Fruit fly (Drosophila melanogaster) whole organism, embryonic: ENCODE results near the gene CG13670.

Experiments
- Aef1 ChIP-seq: fragments of 200-800 bp; sonication (Bioruptor generic); IDR thresholded peaks from 3 replicates; pipeline ENCODE4 v1.3.6; 2022; ENCODE audit warnings: missing biosample characterization, missing genetic modification characterization
- Atf3 ChIP-seq: fragments of 200-800 bp; sonication (Bioruptor generic); optimal IDR thresholded peaks from 3 replicates; lab custom pipeline; 2016; ENCODE audit warnings: missing biosample characterization, missing genetic modification characterization
- BEAF-32 ChIP-seq: fragments of 200-800 bp; sonication (Bioruptor generic); optimal IDR thresholded peaks from 3 replicates; lab custom pipeline; 2017; ENCODE audit warnings: missing biosample characterization, missing genetic modification characterization, mild to moderate bottlenecking, moderate library complexity, missing genetic modification reagents
- Blimp-1 ChIP-seq: fragments of 200-800 bp; sonication (Bioruptor generic); optimal IDR thresholded peaks from 3 replicates; lab custom pipeline; 2018; ENCODE audit warnings: missing biosample characterization, missing genetic modification characterization, mild to moderate bottlenecking, moderate library complexity, missing genetic modification reagents
- CG1024 ChIP-seq: fragments of 200-800 bp; sonication (Bioruptor generic); IDR thresholded peaks from 2 replicates; pipeline ENCODE4 v1.3.6; 2022; ENCODE audit warnings: missing biosample characterization, missing genetic modification characterization
- CG11695 ChIP-seq: fragments of 200-800 bp; sonication (Bioruptor generic); IDR thresholded peaks from 3 replicates; pipeline ENCODE4 v1.3.6; 2022; ENCODE audit warnings: missing biosample characterization, missing genetic modification characterization
- CG11723 ChIP-seq: fragments of 200-800 bp; sonication (Bioruptor generic); optimal IDR thresholded peaks from 2 replicates; lab custom pipeline; 2017; ENCODE audit warnings: missing biosample characterization, mild to moderate bottlenecking, missing genetic modification characterization
- CG12071 ChIP-seq: fragments of 200-800 bp; sonication (Bioruptor generic); optimal IDR thresholded peaks from 3 replicates; lab custom pipeline; 2018; ENCODE audit warnings: missing biosample characterization, mild to moderate bottlenecking, missing genetic modification characterization
- CG12236 ChIP-seq: fragments of 200-800 bp; sonication (Bioruptor generic); optimal IDR thresholded peaks from 2 replicates; lab custom pipeline; 2016; ENCODE audit warnings: missing biosample characterization, missing genetic modification characterization
- CG13424 ChIP-seq: fragments of 200-800 bp; sonication (Bioruptor generic); optimal IDR thresholded peaks from 2 replicates; lab custom pipeline; 2019; ENCODE audit warnings: missing biosample characterization, mild to moderate bottlenecking, missing genetic modification characterization, moderate library complexity
- CG16779 ChIP-seq: fragments of 200-800 bp; sonication (Bioruptor generic); IDR thresholded peaks from 2 replicates; pipeline ENCODE4 v1.3.6; 2022; ENCODE audit warnings: missing biosample characterization, missing genetic modification characterization
- CG17829 ChIP-seq: fragments of 200-800 bp; optimal IDR thresholded peaks from 2 replicates; lab custom pipeline; 2019; ENCODE audit warnings: missing biosample characterization, mild to moderate bottlenecking, missing genetic modification characterization, moderate library complexity
- CG2116 ChIP-seq: fragments of 200-800 bp; sonication (Bioruptor generic); optimal IDR thresholded peaks from 3 replicates; lab custom pipeline; 2018; ENCODE audit warnings: missing biosample characterization, mild to moderate bottlenecking, missing genetic modification characterization
- CG2199 ChIP-seq: fragments of 200-800 bp; sonication (Bioruptor generic); IDR thresholded peaks from 3 replicates; pipeline ENCODE4 v1.3.6; 2022; ENCODE audit warnings: missing biosample characterization, missing genetic modification characterization
- CG34376 ChIP-seq: fragments of 200-800 bp; sonication (Bioruptor generic); optimal IDR thresholded peaks from 2 replicates; lab custom pipeline; 2018; ENCODE audit warnings: missing biosample characterization, mild to moderate bottlenecking, missing genetic modification characterization
- CG42726 ChIP-seq: fragments of 200-800 bp; sonication (Bioruptor generic); IDR thresholded peaks from 2 replicates; pipeline ENCODE4 v1.3.6; 2022; ENCODE audit warnings: missing biosample characterization, missing genetic modification characterization; ENCODE audit not compliant: partially characterized antibody
- CG4282 ChIP-seq: fragments of 200-800 bp; sonication (Bioruptor generic); optimal IDR thresholded peaks from 2 replicates; lab custom pipeline; 2016; ENCODE audit warnings: missing biosample characterization, missing genetic modification characterization
- CG4424 ChIP-seq: fragments of 200-800 bp; sonication (Bioruptor generic); optimal IDR thresholded peaks from 3 replicates; lab custom pipeline; 2016; ENCODE audit warnings: missing biosample characterization, missing genetic modification characterization
- CG4854 ChIP-seq: fragments of 200-800 bp; sonication (Bioruptor generic); optimal IDR thresholded peaks from 2 replicates; lab custom pipeline; 2016; ENCODE audit warnings: missing biosample characterization, missing genetic modification characterization, inconsistent platforms
- CG6175 ChIP-seq: fragments of 200-800 bp; sonication (Bioruptor generic); IDR thresholded peaks from 3 replicates; pipeline ENCODE4 v1.3.6; 2022; ENCODE audit warnings: missing biosample characterization, missing genetic modification characterization
- CG6689 ChIP-seq: fragments of 200-800 bp; sonication (Bioruptor generic); IDR thresholded peaks from 2 replicates; pipeline ENCODE4 v1.3.6; 2022; ENCODE audit warnings: missing biosample characterization, missing genetic modification characterization
- CG8089 ChIP-seq: fragments of 200-800 bp; sonication (Bioruptor generic); optimal IDR thresholded peaks from 3 replicates; lab custom pipeline; 2016; ENCODE audit warnings: missing biosample characterization, missing genetic modification characterization
- CG8281 ChIP-seq: fragments of 200-800 bp; sonication (Bioruptor generic); optimal IDR thresholded peaks from 2 replicates; lab custom pipeline; 2018; ENCODE audit warnings: missing biosample characterization, mild to moderate bottlenecking, missing genetic modification characterization, moderate library complexity
- CTCF ChIP-seq: fragments of 200-800 bp; sonication (Bioruptor generic); optimal IDR thresholded peaks from 2 replicates; lab custom pipeline; 2017; ENCODE audit warnings: missing biosample characterization, mild to moderate bottlenecking, missing genetic modification characterization, moderate library complexity
- CkIIα-i1 ChIP-seq: fragments of 200-800 bp; sonication (Bioruptor generic); IDR thresholded peaks from 2 replicates; pipeline ENCODE4 v1.3.6; 2022; ENCODE audit warnings: missing biosample characterization, missing genetic modification characterization
- Dbx ChIP-seq: fragments of 200-800 bp; sonication (Bioruptor generic); IDR thresholded peaks from 3 replicates; pipeline ENCODE4 v1.3.6; 2022; ENCODE audit warnings: missing biosample characterization, missing genetic modification characterization
- Dek ChIP-seq: fragments of 200-800 bp; sonication (Bioruptor generic); optimal IDR thresholded peaks from 3 replicates; lab custom pipeline; 2019; ENCODE audit warnings: missing biosample characterization, mild to moderate bottlenecking, missing genetic modification characterization, moderate library complexity
- Hr51 ChIP-seq, 2 experiments: fragments of 200-800 bp; sonication (Bioruptor generic); optimal IDR thresholded peaks; 2 replicates in 1 of 2; 3 replicates in 1 of 2; lab custom pipeline; 2016 to 2018; ENCODE audit warnings: missing biosample characterization in 2 of 2, missing genetic modification characterization in 2 of 2, mild to moderate bottlenecking in 1 of 2, moderate library complexity in 1 of 2
- Hsf ChIP-seq: fragments of 200-800 bp; sonication (Bioruptor generic); optimal IDR thresholded peaks from 3 replicates; lab custom pipeline; 2016; ENCODE audit warnings: missing biosample characterization, missing genetic modification characterization
- MESR4 ChIP-seq: fragments of 200-800 bp; sonication (Bioruptor generic); optimal IDR thresholded peaks from 2 replicates; lab custom pipeline; 2018; ENCODE audit warnings: missing biosample characterization, mild to moderate bottlenecking, missing genetic modification characterization, moderate library complexity
- Mrtf ChIP-seq: fragments of 200-800 bp; sonication (Bioruptor generic); IDR thresholded peaks from 3 replicates; pipeline ENCODE4 v1.3.6; 2022; ENCODE audit warnings: missing biosample characterization, missing genetic modification characterization
- NK7.1 ChIP-seq: fragments of 200-800 bp; sonication (Bioruptor generic); optimal IDR thresholded peaks from 3 replicates; lab custom pipeline; 2016; ENCODE audit warnings: missing biosample characterization, missing genetic modification characterization
- Neu2 ChIP-seq: fragments of 200-800 bp; sonication (Bioruptor generic); optimal IDR thresholded peaks from 3 replicates; lab custom pipeline; 2016; ENCODE audit warnings: missing biosample characterization, missing genetic modification characterization, borderline replicate concordance
- Nf-YC ChIP-seq: fragments of 200-800 bp; optimal IDR thresholded peaks from 3 replicates; lab custom pipeline; 2019; ENCODE audit warnings: missing biosample characterization, mild to moderate bottlenecking, missing genetic modification characterization, moderate library complexity
- Ravus ChIP-seq: fragments of 200-800 bp; sonication (Bioruptor generic); IDR thresholded peaks from 2 replicates; pipeline ENCODE4 v1.3.6; 2022; ENCODE audit warnings: missing biosample characterization, missing genetic modification characterization
- Sin3A ChIP-seq: fragments of >200 bp; optimal IDR thresholded peaks from 2 replicates; lab custom pipeline; 2018
- Sry-δ ChIP-seq: fragments of 200-800 bp; sonication (Bioruptor generic); optimal IDR thresholded peaks from 2 replicates; lab custom pipeline; 2016; ENCODE audit warnings: missing biosample characterization, missing genetic modification characterization
- YL-1 ChIP-seq: fragments of 200-800 bp; sonication (Bioruptor generic); optimal IDR thresholded peaks from 3 replicates; lab custom pipeline; 2017; ENCODE audit warnings: missing biosample characterization, mild to moderate bottlenecking, missing genetic modification characterization
- bbx ChIP-seq: fragments of 200-800 bp; sonication (Bioruptor generic); IDR thresholded peaks from 2 replicates; pipeline ENCODE4 v1.3.6; 2022; ENCODE audit warnings: missing biosample characterization, missing genetic modification characterization; ENCODE audit not compliant: partially characterized antibody
- chm ChIP-seq: fragments of 200-800 bp; sonication (Bioruptor generic); IDR thresholded peaks from 2 replicates; pipeline ENCODE4 v1.3.6; 2022; ENCODE audit warnings: missing biosample characterization, missing genetic modification characterization
- dan ChIP-seq: fragments of 200-800 bp; sonication (Bioruptor generic); IDR thresholded peaks from 2 replicates; pipeline ENCODE4 v1.3.6; 2022; ENCODE audit warnings: missing biosample characterization, missing genetic modification characterization
- dysf ChIP-seq: fragments of 200-800 bp; sonication (Bioruptor generic); IDR thresholded peaks from 3 replicates; pipeline ENCODE4 v1.3.6; 2022; ENCODE audit warnings: missing biosample characterization, missing genetic modification characterization
- gem ChIP-seq: fragments of 200-800 bp; sonication (Bioruptor generic); optimal IDR thresholded peaks from 2 replicates; lab custom pipeline; 2019; ENCODE audit warnings: missing biosample characterization, mild to moderate bottlenecking, missing genetic modification characterization, moderate library complexity
- grn ChIP-seq: fragments of 200-800 bp; sonication (Bioruptor generic); optimal IDR thresholded peaks from 3 replicates; lab custom pipeline; 2017; ENCODE audit warnings: missing biosample characterization, missing genetic modification characterization
- hkb ChIP-seq, 2 experiments: fragments of 200-800 bp in 1 of 2; fragments of >200 bp in 1 of 2; sonication (Bioruptor generic) in 1 of 2; IDR thresholded peaks in 1 of 2; optimal IDR thresholded peaks in 1 of 2; 2 replicates each; pipeline versions ENCODE4 v1.3.6 to Lab custom; 2017 to 2022; ENCODE audit warnings: missing biosample characterization in 1 of 2, missing genetic modification characterization in 1 of 2
- hth ChIP-seq: fragments of >200 bp; optimal IDR thresholded peaks from 2 replicates; lab custom pipeline; 2017; ENCODE audit warnings: inconsistent platforms
- jumu ChIP-seq: fragments of 200-800 bp; sonication (Bioruptor generic); optimal IDR thresholded peaks from 3 replicates; lab custom pipeline; 2016; ENCODE audit warnings: missing biosample characterization, missing genetic modification characterization
- ranshi ChIP-seq: fragments of 200-800 bp; sonication (Bioruptor generic); IDR thresholded peaks from 2 replicates; pipeline ENCODE4 v1.3.6; 2022; ENCODE audit warnings: missing biosample characterization, missing genetic modification characterization
- seq ChIP-seq: fragments of 200-800 bp; sonication (Bioruptor generic); IDR thresholded peaks from 2 replicates; pipeline ENCODE4 v1.3.6; 2022; ENCODE audit warnings: missing biosample characterization, missing genetic modification characterization
- sim ChIP-seq: fragments of 200-800 bp; sonication (Bioruptor generic); IDR thresholded peaks from 2 replicates; pipeline ENCODE4 v1.3.6; 2022; ENCODE audit warnings: missing biosample characterization, missing genetic modification characterization
- slp2 ChIP-seq: fragments of 200-800 bp; sonication (Bioruptor generic); optimal IDR thresholded peaks from 2 replicates; lab custom pipeline; 2016; ENCODE audit warnings: missing biosample characterization, missing genetic modification characterization
- sqz ChIP-seq: fragments of 200-800 bp; sonication (Bioruptor generic); optimal IDR thresholded peaks from 3 replicates; lab custom pipeline; 2018; ENCODE audit warnings: missing biosample characterization, mild to moderate bottlenecking, missing genetic modification characterization
- tin ChIP-seq: fragments of 200-800 bp; sonication (Bioruptor generic); optimal IDR thresholded peaks from 3 replicates; lab custom pipeline; 2016; ENCODE audit warnings: missing biosample characterization, missing genetic modification characterization

CG13670 gene

dm6 chr3L:8303912-8304311, 16.7 kb upstream of the CG13670 start, which contains the start of the genes CG7194 and Sbp2 (continued):
- TF ChIP-seq CG6689 (GFP tag; lab: Robert Waterston, UW) (no peak), Neu2 (no peak), YL-1 (GFP tag; lab: Kevin White, UChicago) (no peak), Dbx (no peak), Sry-δ (GFP tag; lab: Kevin White, UChicago) (peak; percentile 64), MESR4 (GFP tag; lab: Kevin White, UChicago) (peak; percentile 47), CG17829 (tag; lab: Kevin White, UChicago) (no peak), sqz (GFP tag; lab: Kevin White, UChicago) (no peak), tin (GFP tag; lab: Kevin White, UChicago) (no peak), CG8281 (no peak), CkIIα-i1 (no peak), ranshi (GFP tag; lab: Robert Waterston, UW) (no peak), Nf-YC (no peak), Mrtf (GFP tag; lab: Robert Waterston, UW) (no peak), CG1024 (no peak), slp2 (GFP tag; lab: Kevin White, UChicago) (no peak), CG4282 (GFP tag; lab: Kevin White, UChicago) (no peak), CG16779 (GFP tag; lab: Robert Waterston, UW) (no peak), BEAF-32 (peak; percentile 32), dysf (GFP tag; lab: Robert Waterston, UW) (no peak), gem (tag; lab: Kevin White, UChicago) (no peak), CG12236 (no peak), CG11695 (no peak), jumu (GFP tag; lab: Kevin White, UChicago) (no peak), Hsf (GFP tag; lab: Kevin White, UChicago) (no peak), seq (GFP tag; lab: Robert Waterston, UW) (no peak), CG4424 (GFP tag; lab: Kevin White, UChicago) (no peak), hkb (optimal IDR thresholded peaks at IDR 0.05; lab: Kevin White, UChicago) (no peak), hkb (GFP tag; IDR thresholded peaks at IDR 0.05; lab: Robert Waterston, UW) (no peak), Dek (tag; lab: Kevin White, UChicago) (no peak), CG34376 (GFP tag; lab: Kevin White, UChicago) (no peak), grn (GFP tag; lab: Kevin White, UChicago) (no peak), Sin3A (lab: Kevin White, UChicago) (no peak), dan (GFP tag; lab: Robert Waterston, UW) (no peak), CG42726 (GFP tag; lab: Robert Waterston, UW) (no peak), Hr51 (GFP tag; optimal IDR thresholded peaks at IDR 0.05; lab: Kevin White, UChicago) (no peak), CG2116 (GFP tag; lab: Kevin White, UChicago) (peak; percentile 17), CG8089 (GFP tag; lab: Kevin White, UChicago) (no peak), CG12071 (no peak), CTCF (GFP tag; lab: Kevin White, UChicago) (peak; percentile 47), Aef1 (GFP tag; lab: Robert Waterston, UW) (no peak), CG4854 (GFP tag; lab: Kevin White, UChicago) (no peak), CG11723 (GFP tag; lab: Kevin White, UChicago) (no peak), Ravus (GFP tag; lab: Robert Waterston, UW) (no peak), CG13424 (tag; lab: Kevin White, UChicago) (no peak), sim (GFP tag; lab: Robert Waterston, UW) (no peak), Atf3 (GFP tag; lab: Kevin White, UChicago) (no peak), chm (GFP tag; lab: Robert Waterston, UW) (no peak), Blimp-1 (GFP tag; lab: Kevin White, UChicago) (no peak), CG2199 (GFP tag; lab: Robert Waterston, UW) (peak; percentile 28; the same call in 1 of the 3 replicates), CG6175 (GFP tag; lab: Robert Waterston, UW) (no peak), NK7.1 (GFP tag; lab: Kevin White, UChicago) (no peak), hth (lab: Kevin White, UChicago) (no peak), bbx (peak; percentile 7; the same call in 1 of the 2 replicates)
